Worm (Caenorhabditis elegans) whole organism, dauer: ENCODE results near the gene F53F4.16.

Experiments used
- unc-62 ChIP-seq: sonication (generic microtip); optimal IDR thresholded peaks from 2 replicates; lab custom pipeline; 2017; ENCODE audit warnings: missing biosample characterization, missing genetic modification reagents, missing genetic modification characterization

Gene F53F4.16

ce11 chrV:13621720-13622119 is at the start of gene F53F4.16:
TSS of gene F53F4.16 (minus strand) at chrV:13621820.
- no peak for TF ChIP-seq unc-62 (GFP tag; lab: Kevin White, UChicago)

DNA sequence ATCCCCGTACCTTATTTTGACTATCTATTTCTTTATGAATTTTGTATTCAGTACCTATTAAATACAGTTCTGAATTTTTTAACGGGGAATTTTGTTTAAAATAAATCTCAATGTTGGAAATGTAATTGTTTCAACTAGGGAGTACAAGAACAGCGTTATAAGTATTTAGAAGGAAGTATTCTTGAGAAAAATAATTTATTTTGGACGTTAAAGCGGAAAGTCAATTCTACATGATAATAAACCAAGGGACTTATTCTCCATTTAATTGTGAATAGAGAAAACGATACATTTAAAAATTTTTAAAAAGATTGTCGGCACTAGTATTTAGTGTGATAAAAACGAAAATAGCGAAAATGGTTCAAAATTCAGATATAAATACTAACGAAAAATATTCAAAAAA is 47.5 kb upstream of the F53F4.16 start:
- no peak for TF ChIP-seq unc-62 (GFP tag; lab: Kevin White, UChicago)

ce11 chrV:13668337-13668736 is 46.7 kb upstream of the F53F4.16 start:
- TF ChIP-seq unc-62 (GFP tag; lab: Kevin White, UChicago): no peak

DNA sequence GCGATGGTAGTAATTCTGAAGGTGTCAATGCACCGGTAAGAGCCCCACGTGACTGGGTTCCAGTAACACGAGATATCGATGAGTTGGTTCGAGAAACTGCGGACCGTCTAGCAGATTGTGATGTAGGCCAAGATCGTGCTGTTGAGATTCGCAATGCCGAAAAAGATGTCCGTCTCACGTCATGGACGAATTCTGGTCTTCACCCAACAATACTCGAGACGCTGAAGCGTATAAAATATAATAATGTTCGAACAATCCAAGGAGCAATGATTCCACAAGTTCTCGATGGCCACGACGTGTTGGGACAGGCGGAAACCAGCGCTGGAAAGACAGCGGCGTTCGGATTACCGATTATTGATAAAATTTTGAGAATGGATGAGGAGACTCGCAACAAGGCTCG is 44.8 kb upstream of the F53F4.16 start:
- no peak for TF ChIP-seq unc-62 (GFP tag; lab: Kevin White, UChicago)

DNA sequence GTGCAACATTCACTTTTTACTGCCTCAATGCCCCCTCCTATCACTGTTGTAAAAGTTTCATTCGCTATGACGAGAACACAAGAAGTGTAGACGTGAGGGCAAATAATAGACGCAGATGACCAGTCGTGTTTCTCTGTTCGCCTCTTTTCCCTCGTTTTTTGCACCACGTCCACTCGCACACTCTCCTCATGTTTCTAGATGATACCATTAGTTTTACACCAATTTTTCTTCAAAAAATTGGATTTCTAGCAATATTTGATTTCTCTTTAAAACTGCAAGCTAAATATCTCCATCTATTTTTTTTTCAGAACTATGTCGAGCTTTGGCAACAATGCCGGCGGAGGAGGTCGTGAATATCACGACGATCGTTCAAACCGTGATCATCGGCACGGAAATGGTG is 43.5 kb upstream of the F53F4.16 start, which contains the start of gene rde-12:
rde-12 (plus strand) TSS at position 301 of the 400 bp plus-strand sequence.
- TF ChIP-seq unc-62 (GFP tag; lab: Kevin White, UChicago): no peak

- TF ChIP-seq unc-62 (GFP tag; lab: Kevin White, UChicago): no peak
Measured at ce11 chrV:13664340-13664916, 42.8 kb upstream of the F53F4.16 start.

- TF ChIP-seq unc-62 (GFP tag; lab: Kevin White, UChicago): no peak
Measured at ce11 chrV:13660660-13661325, 39.2 kb upstream of the F53F4.16 start, which contains the start of gene letm-1. TSS of gene letm-1 (plus strand) at chrV:13661257.

- no peak for TF ChIP-seq unc-62 (GFP tag; lab: Kevin White, UChicago)
Measured at ce11 chrV:13660115-13660514, 38.5 kb upstream of the F53F4.16 start.

DNA sequence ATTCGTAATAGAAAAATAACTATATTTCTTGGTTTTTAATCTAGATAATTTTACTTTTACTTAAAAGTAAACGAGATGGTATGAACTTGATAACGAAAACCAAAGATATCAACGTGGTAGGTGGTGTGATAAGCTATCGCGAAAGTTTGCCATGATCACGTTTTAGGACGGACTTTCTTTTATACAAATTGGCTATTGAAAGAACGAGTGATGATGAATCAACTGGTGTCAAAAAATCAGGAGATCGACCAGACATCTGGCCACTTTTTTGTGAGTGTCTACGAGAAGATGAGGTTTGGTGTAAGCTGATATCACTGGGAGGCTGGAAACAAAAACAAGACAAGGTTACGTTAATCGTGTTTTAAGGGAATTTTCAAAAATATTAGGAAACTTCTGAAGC is 37.6 kb upstream of the F53F4.16 start:
- TF ChIP-seq unc-62 (GFP tag; lab: Kevin White, UChicago): no peak

ce11 chrV:13658577-13658976 is 37.0 kb upstream of the F53F4.16 start:
- no peak for TF ChIP-seq unc-62 (GFP tag; lab: Kevin White, UChicago)

- no peak for TF ChIP-seq unc-62 (GFP tag; lab: Kevin White, UChicago)
Measured at ce11 chrV:13657841-13658338, 36.3 kb upstream of the F53F4.16 start.

DNA sequence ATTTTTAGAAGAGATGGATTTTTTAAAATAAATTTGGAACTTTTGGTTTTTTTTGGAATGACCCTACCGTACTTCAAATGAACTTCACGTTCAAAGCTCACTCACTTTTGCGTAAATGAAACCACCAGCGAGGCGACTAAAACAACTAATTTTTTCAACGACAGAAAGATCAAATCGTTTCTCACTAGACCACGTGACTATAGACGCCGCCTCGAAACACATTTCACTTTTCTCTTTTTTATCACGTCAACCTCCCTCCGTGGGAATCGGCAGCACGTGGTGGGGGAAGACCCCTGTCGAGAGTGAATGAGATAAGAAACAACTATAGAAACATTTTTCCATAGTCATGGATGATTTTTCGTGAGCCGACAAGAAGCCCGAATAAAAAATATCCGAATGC is 35.7 kb upstream of the F53F4.16 start:
- no peak for TF ChIP-seq unc-62 (GFP tag; lab: Kevin White, UChicago)

- TF ChIP-seq unc-62 (GFP tag; lab: Kevin White, UChicago): no peak
Measured at ce11 chrV:13656346-13657254, 35.0 kb upstream of the F53F4.16 start.

ce11 chrV:13655202-13655764 is 33.7 kb upstream of the F53F4.16 start:
- no peak for TF ChIP-seq unc-62 (GFP tag; lab: Kevin White, UChicago)

DNA sequence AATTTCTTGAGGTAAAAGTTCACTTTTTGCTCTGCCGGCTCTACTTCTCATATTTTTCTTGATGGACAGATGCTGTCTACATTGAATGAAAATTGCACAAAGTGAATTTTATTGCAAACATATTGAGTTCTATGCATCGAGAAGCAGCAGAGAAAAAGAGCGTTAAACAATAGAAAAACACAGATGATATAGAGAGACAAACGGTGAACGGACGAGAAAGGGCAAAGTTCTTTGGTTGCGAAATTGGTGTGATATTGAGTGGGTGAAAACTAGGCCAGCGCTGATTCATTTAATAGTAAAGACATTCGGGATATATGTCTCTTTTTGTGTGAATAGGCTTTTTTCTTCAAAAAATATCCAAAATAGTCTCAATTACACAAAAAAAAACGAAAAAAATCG is 32.8 kb upstream of the F53F4.16 start:
- TF ChIP-seq unc-62 (GFP tag; lab: Kevin White, UChicago): no peak
